Fruit fly (Drosophila melanogaster): ENCODE measurements around the gene CG34323.

CG34323 gene

dm6 chrX:12073637-12074036, 3.4 kb downstream of the CG34323 start (continued):
- no peak for TF ChIP-seq bsh (GFP tag; optimal IDR thresholded peaks at IDR 0.05)
- TF ChIP-seq PHDP (tag; optimal IDR thresholded peaks at IDR 0.05), result no peak
- TF ChIP-seq CG2678 (tag; optimal IDR thresholded peaks at IDR 0.05), result peak; percentile 75
- no peak for TF ChIP-seq toy (GFP tag; IDR thresholded peaks at IDR 0.05)
- no peak for TF ChIP-seq shn (GFP tag; optimal IDR thresholded peaks at IDR 0.05)
- TF ChIP-seq gfzf (GFP tag; optimal IDR thresholded peaks at IDR 0.05), result no peak
- TF ChIP-seq Doc3 (GFP tag; IDR thresholded peaks at IDR 0.05; ENCODE audit: partially characterized antibody), result no peak
- no peak for TF ChIP-seq inv (GFP tag; IDR thresholded peaks at IDR 0.05; ENCODE audit: partially characterized antibody)
- TF ChIP-seq psq (GFP tag; optimal IDR thresholded peaks at IDR 0.05), result no peak
- no peak for TF ChIP-seq CG15696 (tag; optimal IDR thresholded peaks at IDR 0.05)
- TF ChIP-seq aop (GFP tag; IDR thresholded peaks at IDR 0.05), result no peak
- TF ChIP-seq Taf1 (GFP tag; IDR thresholded peaks at IDR 0.05), result no peak
- no peak for TF ChIP-seq Sox100B (GFP tag; optimal IDR thresholded peaks at IDR 0.05)
- no peak for TF ChIP-seq yki (optimal IDR thresholded peaks at IDR 0.05)
- TF ChIP-seq grau (tag; optimal IDR thresholded peaks at IDR 0.05), result peak; percentile 54
- TF ChIP-seq CG1832 (GFP tag; optimal IDR thresholded peaks at IDR 0.05), result no peak
- no peak for TF ChIP-seq CG1024 (GFP tag; IDR thresholded peaks at IDR 0.05)
- no peak for TF ChIP-seq stwl (tag; optimal IDR thresholded peaks at IDR 0.05)
- TF ChIP-seq pho (GFP tag; optimal IDR thresholded peaks at IDR 0.05), result no peak
- TF ChIP-seq Chrac-16 (GFP tag; optimal IDR thresholded peaks at IDR 0.05), result no peak
- no peak for TF ChIP-seq pan (optimal IDR thresholded peaks at IDR 0.05)
- TF ChIP-seq pan (GFP tag; optimal IDR thresholded peaks at IDR 0.05 in 1 of 2, IDR thresholded peaks at IDR 0.05 in 1 of 2), result no peak
- TF ChIP-seq CG5953 (GFP tag; IDR thresholded peaks at IDR 0.05), result no peak
- TF ChIP-seq Eip74EF (GFP tag; optimal IDR thresholded peaks at IDR 0.05), result no peak
- TF ChIP-seq Mes4 (GFP tag; optimal IDR thresholded peaks at IDR 0.05), result no peak
- no peak for TF ChIP-seq MTF-1 (GFP tag; optimal IDR thresholded peaks at IDR 0.05; ENCODE audit: borderline replicate concordance)
- no peak for TF ChIP-seq Atf6 (GFP tag; IDR thresholded peaks at IDR 0.05)
- no peak for TF ChIP-seq her (GFP tag; optimal IDR thresholded peaks at IDR 0.05)
- no peak for TF ChIP-seq Hr78 (GFP tag; optimal IDR thresholded peaks at IDR 0.05)
- TF ChIP-seq Fer3 (tag; optimal IDR thresholded peaks at IDR 0.05), result peak; percentile 6
- TF ChIP-seq Deaf1 (tag; optimal IDR thresholded peaks at IDR 0.05), result peak; percentile 5
- TF ChIP-seq Ets65A (GFP tag), result no peak
- no peak for TF ChIP-seq slp2 (GFP tag; optimal IDR thresholded peaks at IDR 0.05)
- no peak for TF ChIP-seq rib (GFP tag; IDR thresholded peaks at IDR 0.05)
- TF ChIP-seq kah (GFP tag; optimal IDR thresholded peaks at IDR 0.05), result no peak
- TF ChIP-seq Hey (tag; optimal IDR thresholded peaks at IDR 0.05), result no peak
- no peak for TF ChIP-seq CG10209 (GFP tag; optimal IDR thresholded peaks at IDR 0.05)
- TF ChIP-seq gem (tag; optimal IDR thresholded peaks at IDR 0.05), result peak; percentile 65
- no peak for TF ChIP-seq CG11723 (GFP tag; optimal IDR thresholded peaks at IDR 0.05)
- no peak for TF ChIP-seq dpn (GFP tag; optimal IDR thresholded peaks at IDR 0.05)
- TF ChIP-seq zfh1 (GFP tag; IDR thresholded peaks at IDR 0.05), result no peak
- TF ChIP-seq lola (GFP tag; optimal IDR thresholded peaks at IDR 0.05), result no peak
- no peak for TF ChIP-seq CG10274 (GFP tag; optimal IDR thresholded peaks at IDR 0.05)
- no peak for TF ChIP-seq CG15073 (GFP tag; optimal IDR thresholded peaks at IDR 0.05)
- no peak for TF ChIP-seq CG4617 (GFP tag; optimal IDR thresholded peaks at IDR 0.05; ENCODE audit: borderline replicate concordance)
- TF ChIP-seq CG10979 (tag; optimal IDR thresholded peaks at IDR 0.05), result no peak
- TF ChIP-seq sug (tag; optimal IDR thresholded peaks at IDR 0.05), result no peak
- no peak for TF ChIP-seq al (GFP tag; IDR thresholded peaks at IDR 0.05)
- TF ChIP-seq CG12219 (GFP tag; optimal IDR thresholded peaks at IDR 0.05), result no peak
- no peak for TF ChIP-seq lov (optimal IDR thresholded peaks at IDR 0.05)
- TF ChIP-seq lov (GFP tag; IDR thresholded peaks at IDR 0.05), result no peak
- no peak for TF ChIP-seq cad (GFP tag; optimal IDR thresholded peaks at IDR 0.05)

Data from whole organism, embryonic.